Worm (Caenorhabditis elegans) whole organism, young adult: ENCODE measurements around the gene C17H12.12.

Experiments used
- F22D6.2 ChIP-seq: sonication (generic microtip); optimal IDR thresholded peaks from 2 replicates; lab custom pipeline; 2016; ENCODE audit warnings: mild to moderate bottlenecking, missing genetic modification characterization, missing compliant biosample characterization
- F49E8.2 ChIP-seq: sonication (generic microtip); optimal IDR thresholded peaks from 3 replicates; lab custom pipeline; 2017; ENCODE audit warnings: missing genetic modification characterization, mild to moderate bottlenecking, missing compliant biosample characterization, antibody characterized with exemption, moderate library complexity; ENCODE audit not compliant: insufficient read depth
- T07F8.4 ChIP-seq: sonication (generic microtip); optimal IDR thresholded peaks from 2 replicates; lab custom pipeline; 2016; ENCODE audit warnings: mild to moderate bottlenecking, missing genetic modification characterization, moderate library complexity, missing compliant biosample characterization
- attf-6 ChIP-seq: fragments of 200-800 bp; sonication (Bioruptor generic); IDR thresholded peaks from 2 replicates; pipeline ENCODE4 v1.3.6; 2022; ENCODE audit warnings: missing genetic modification reagents, missing genetic modification characterization, missing compliant biosample characterization
- ceh-58 ChIP-seq: fragments of 200-800 bp; sonication (Bioruptor generic); IDR thresholded peaks from 2 replicates; pipeline ENCODE4 v1.3.6; 2022; ENCODE audit warnings: missing genetic modification characterization, missing compliant biosample characterization
- dpl-1 ChIP-seq: fragments of 150-350 bp; optimal IDR thresholded peaks from 2 replicates; lab custom pipeline; 2014; ENCODE audit warnings: missing biosample characterization, missing genetic modification reagents, missing genetic modification characterization
- efl-1 ChIP-seq: fragments of 150-350 bp; optimal IDR thresholded peaks from 2 replicates; lab custom pipeline; 2014; ENCODE audit warnings: missing biosample characterization, missing genetic modification reagents, missing genetic modification characterization
- him-1 ChIP-seq: sonication (generic microtip); optimal IDR thresholded peaks from 2 replicates; lab custom pipeline; 2016; ENCODE audit warnings: missing genotype, missing genetic modification reagents, missing genetic modification characterization, missing compliant biosample characterization
- lir-1 ChIP-seq: fragments of 200-800 bp; sonication (Bioruptor generic); conservative IDR thresholded peaks from 2 replicates; pipeline ENCODE4 v1.3.6; 2022; ENCODE audit warnings: missing genetic modification reagents, missing genetic modification characterization, missing compliant biosample characterization
- lsl-1 ChIP-seq: fragments of 200-800 bp; sonication (Bioruptor generic); optimal IDR thresholded peaks from 2 replicates; lab custom pipeline; 2018; ENCODE audit warnings: mild to moderate bottlenecking, missing genetic modification characterization, moderate library complexity, missing compliant biosample characterization
- nfya-1 ChIP-seq: sonication (generic microtip); optimal IDR thresholded peaks from 2 replicates; lab custom pipeline; 2017; ENCODE audit warnings: antibody characterized with exemption, missing compliant biosample characterization, missing genetic modification characterization, borderline replicate concordance; ENCODE audit not compliant: insufficient read depth
- nfya-2 ChIP-seq: fragments of 200-800 bp; sonication (Bioruptor generic); IDR thresholded peaks from 2 replicates; pipeline ENCODE4 v1.3.6; 2022; ENCODE audit warnings: missing genetic modification reagents, missing genetic modification characterization, missing compliant biosample characterization
- snpc-4 ChIP-seq, 5 experiments: fragments of 150-350 bp in 1 of 5; sonication (generic microtip) in 4 of 5; optimal IDR thresholded peaks; 2 replicates each; lab custom pipeline; 2014 to 2018; ENCODE audit warnings: missing genetic modification characterization in 5 of 5, missing biosample characterization in 3 of 5, antibody characterized with exemption in 2 of 5, mild to moderate bottlenecking in 2 of 5, missing compliant biosample characterization in 2 of 5, missing genotype in 2 of 5, moderate library complexity in 2 of 5, missing genetic modification reagents in 1 of 5
- tlf-1 ChIP-seq: fragments of 200-800 bp; sonication (Bioruptor generic); optimal IDR thresholded peaks from 2 replicates; lab custom pipeline; 2018; ENCODE audit warnings: mild to moderate bottlenecking, missing genetic modification characterization, missing compliant biosample characterization

DNA sequence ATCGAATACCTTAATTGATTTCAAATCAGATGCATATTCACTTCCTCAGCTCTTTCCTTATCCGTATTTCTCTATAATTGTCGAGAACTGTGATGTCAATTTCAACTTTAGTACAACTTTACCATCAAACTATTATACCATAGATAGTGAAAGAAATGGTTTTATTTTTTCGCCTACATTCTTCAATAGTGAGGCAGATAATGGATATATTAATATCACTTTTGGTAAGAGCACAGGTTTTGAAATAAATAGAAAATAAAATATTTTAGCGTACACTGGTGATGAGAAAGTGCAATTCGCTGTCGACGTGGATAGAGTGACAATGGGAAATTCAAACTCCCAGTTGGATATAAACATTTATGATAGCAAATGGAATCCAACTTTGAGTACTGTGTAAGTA is 36.5 kb downstream of the C17H12.12 start:
- no peak for TF ChIP-seq nfya-2 (GFP tag; lab: Robert Waterston, UW)
- TF ChIP-seq efl-1 (GFP tag; lab: Kevin White, UChicago) = no peak
- TF ChIP-seq snpc-4 (GFP tag; optimal IDR thresholded peaks at IDR 0.05; lab: Kevin White, UChicago) = no peak
- no peak for TF ChIP-seq snpc-4 (tag; optimal IDR thresholded peaks at IDR 0.05; lab: Kevin White, UChicago)
- no peak for TF ChIP-seq F49E8.2 (tag; lab: Kevin White, UChicago)
- TF ChIP-seq F22D6.2 (tag; lab: Kevin White, UChicago) = no peak
- no peak for TF ChIP-seq nfya-1 (tag; lab: Kevin White, UChicago)
- no peak for TF ChIP-seq him-1 (tag; lab: Kevin White, UChicago)
- TF ChIP-seq lsl-1 = no peak
- no peak for TF ChIP-seq T07F8.4
- TF ChIP-seq dpl-1 = no peak
- no peak for TF ChIP-seq attf-6
- no peak for TF ChIP-seq ceh-58 (GFP tag; lab: Robert Waterston, UW)
- no peak for TF ChIP-seq lir-1 (GFP tag; lab: Robert Waterston, UW)
- TF ChIP-seq tlf-1 (GFP tag; lab: Kevin White, UChicago) = no peak
